Worm (Caenorhabditis elegans): ENCODE measurements around the gene Y39B6A.69.

- TF ChIP-seq mcd-1 (GFP tag; IDR thresholded peaks at IDR 0.05) (no peak), snpc-4 (GFP tag; optimal IDR thresholded peaks at IDR 0.05) (no peak), snpc-4 (tag; optimal IDR thresholded peaks at IDR 0.05) (no peak), ZK185.1 (tag; optimal IDR thresholded peaks at IDR 0.05; ENCODE audit: poor library complexity, severe bottlenecking) (no peak), akir-1 (GFP tag; optimal IDR thresholded peaks at IDR 0.05) (no peak), hsf-1 (GFP tag; IDR thresholded peaks at IDR 0.05) (no peak), unc-62 (GFP tag; optimal IDR thresholded peaks at IDR 0.05) (no peak), nfya-1 (tag; optimal IDR thresholded peaks at IDR 0.05; ENCODE audit: borderline replicate concordance, insufficient read depth) (no peak), hrde-1 (tag; optimal IDR thresholded peaks at IDR 0.05; ENCODE audit: borderline replicate concordance) (no peak), F23B12.7 (tag; optimal IDR thresholded peaks at IDR 0.05; ENCODE audit: insufficient read depth) (no peak)
These were observed 20.3 kb downstream of the Y39B6A.69 start for ce11 chrV:19131848-19132401.
